Fruit fly (Drosophila melanogaster) ovary, adult (tissue): ENCODE data around the gene Teh2.

Source experiments
- CG17801 ChIP-seq: fragments of 200-800 bp; optimal IDR thresholded peaks from 2 replicates; lab custom pipeline; 2019; ENCODE audit warnings: missing biosample characterization, mild to moderate bottlenecking, missing genetic modification characterization, moderate library complexity; ENCODE audit not compliant: partially characterized antibody

The Teh2 gene

DNA sequence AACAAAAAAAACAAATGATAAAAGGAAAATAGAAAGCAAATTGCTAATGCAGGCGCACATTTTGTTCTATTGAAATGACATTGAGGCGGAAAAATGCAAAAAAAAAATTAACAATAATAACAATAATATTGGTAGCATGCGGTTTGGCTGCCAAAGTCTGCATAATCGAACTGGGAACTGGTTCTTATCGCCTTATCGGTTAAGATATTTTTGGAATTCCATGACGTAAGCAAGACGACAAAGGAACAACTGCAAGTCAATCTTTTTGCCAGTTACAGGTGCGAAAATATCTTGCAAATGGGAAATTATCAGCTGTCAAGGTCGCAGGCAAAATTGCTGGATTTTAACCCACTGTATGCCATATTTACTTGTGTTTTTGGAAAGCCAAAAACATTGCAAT lies 55.2 kb downstream of the Teh2 start:
- TF ChIP-seq CG17801: no peak

DNA sequence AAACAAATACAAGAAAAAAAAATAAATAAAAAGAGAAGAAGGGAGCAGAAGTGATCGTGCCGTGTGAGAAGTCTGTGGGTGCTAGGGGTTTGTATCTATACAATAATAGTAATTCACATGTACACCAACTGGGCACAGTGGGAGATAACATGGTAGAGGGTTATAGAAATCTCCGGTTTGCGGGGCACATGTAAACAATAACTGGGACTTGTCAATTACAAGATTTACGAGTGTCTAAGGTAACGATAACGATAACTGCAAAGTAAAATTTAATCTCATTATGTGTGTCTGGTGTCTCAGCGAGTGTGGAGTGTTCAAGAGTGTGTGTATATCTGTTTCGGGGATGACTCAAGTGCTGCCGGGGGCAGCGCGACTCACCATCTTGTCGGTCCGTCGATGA lies 57.1 kb downstream of the Teh2 start:
- no peak for TF ChIP-seq CG17801
